Worm (Caenorhabditis elegans) whole organism, L4/young adult: ENCODE data around the gene Y62H9A.1.

ENCODE experiments used
- dao-5 ChIP-seq: sonication (generic microtip); optimal IDR thresholded peaks from 2 replicates; lab custom pipeline; 2016; ENCODE audit warnings: missing genotype, missing genetic modification characterization, moderate library complexity, missing compliant biosample characterization
- him-1 ChIP-seq: sonication (generic microtip); optimal IDR thresholded peaks from 2 replicates; lab custom pipeline; 2016; ENCODE audit warnings: missing genotype, missing genetic modification reagents, missing genetic modification characterization, missing compliant biosample characterization

DNA sequence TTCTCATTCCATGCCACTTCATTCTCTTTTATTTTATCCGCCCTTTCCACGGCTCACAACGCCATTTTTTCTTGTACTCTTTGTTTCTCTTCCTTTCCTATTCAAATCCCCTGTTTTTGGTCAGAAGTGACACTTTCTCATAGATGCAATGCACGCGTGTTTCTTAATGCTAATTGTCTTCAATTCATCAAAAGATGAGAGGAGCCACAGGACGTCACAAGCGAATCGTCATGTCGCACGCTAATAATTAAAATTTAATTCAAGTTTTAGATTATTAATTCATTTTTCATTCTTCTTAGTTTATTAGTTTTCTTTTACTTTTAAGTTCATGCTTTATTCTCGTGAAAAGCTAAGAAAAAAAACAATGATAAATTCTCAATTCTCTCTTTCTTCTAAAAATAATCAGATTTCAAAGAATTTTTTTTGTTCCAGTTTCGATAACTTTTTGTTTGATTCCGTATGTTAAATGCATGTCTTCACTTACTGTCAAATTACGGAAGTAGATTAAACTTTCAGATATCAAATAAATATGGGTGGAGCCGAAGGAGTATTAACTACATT lies 45.5 kb downstream of the Y62H9A.1 start, which contains the start of gene Y62H9A.14:
- TF ChIP-seq dao-5 (tag; lab: Kevin White, UChicago) (no peak), him-1 (no peak)
